Worm (Caenorhabditis elegans) whole organism, L1 larva: ENCODE measurements around the gene ptr-16.

Source experiments
- C16A3.4 ChIP-seq: fragments of 150-350 bp; optimal IDR thresholded peaks from 2 replicates; lab custom pipeline; 2014; ENCODE audit warnings: missing biosample characterization, missing genetic modification characterization
- F16B12.6 ChIP-seq: fragments of 150-350 bp; optimal IDR thresholded peaks from 2 replicates; lab custom pipeline; 2014; ENCODE audit warnings: missing biosample characterization, missing genetic modification characterization
- Y116A8C.19 ChIP-seq: sonication (generic microtip); optimal IDR thresholded peaks from 2 replicates; lab custom pipeline; 2016; ENCODE audit warnings: missing compliant biosample characterization, missing genetic modification characterization, borderline replicate concordance
- aly-2 ChIP-seq: fragments of 150-350 bp; optimal IDR thresholded peaks from 2 replicates; lab custom pipeline; 2014; ENCODE audit warnings: missing biosample characterization, missing genetic modification characterization
- blmp-1 ChIP-seq: fragments of 150-350 bp; optimal IDR thresholded peaks from 2 replicates; lab custom pipeline; 2014; ENCODE audit warnings: missing biosample characterization, missing genetic modification characterization
- ceh-8 ChIP-seq: fragments of 200-800 bp; sonication (Bioruptor generic); optimal IDR thresholded peaks from 2 replicates; lab custom pipeline; 2018; ENCODE audit warnings: mild to moderate bottlenecking, missing genetic modification characterization, moderate library complexity, missing compliant biosample characterization
- ceh-82 ChIP-seq, 3 experiments: fragments of 150-350 bp in 1 of 3; sonication (generic microtip) in 2 of 3; optimal IDR thresholded peaks; 2 replicates each; lab custom pipeline; 2014 to 2017; ENCODE audit warnings: missing biosample characterization in 3 of 3, missing genetic modification characterization in 3 of 3
- ceh-88 ChIP-seq: fragments of 200-800 bp; sonication (Bioruptor generic); IDR thresholded peaks from 2 replicates; pipeline ENCODE4 v1.3.6; 2022; ENCODE audit warnings: missing genetic modification characterization, missing compliant biosample characterization
- ceh-90 ChIP-seq: sonication (generic microtip); optimal IDR thresholded peaks from 2 replicates; lab custom pipeline; 2016; ENCODE audit warnings: missing genetic modification characterization, missing compliant biosample characterization
- ces-1 ChIP-seq: fragments of 150-350 bp; optimal IDR thresholded peaks from 2 replicates; lab custom pipeline; 2014; ENCODE audit warnings: missing biosample characterization, missing genetic modification reagents, missing genetic modification characterization
- dsc-1 ChIP-seq: sonication (generic microtip); optimal IDR thresholded peaks from 2 replicates; lab custom pipeline; 2016; ENCODE audit warnings: mild to moderate bottlenecking, missing genetic modification characterization, missing compliant biosample characterization
- efl-1 ChIP-seq, 4 experiments: fragments of 150-350 bp; optimal IDR thresholded peaks in 3 of 4; peaks in 1 of 4; 1 replicate in 1 of 4; 2 replicates in 3 of 4; lab custom pipeline; 2014; ENCODE audit warnings: missing biosample characterization in 2 of 4, missing genetic modification characterization in 2 of 4, missing genetic modification reagents in 2 of 4
- elt-2 ChIP-seq: sonication (generic microtip); optimal IDR thresholded peaks from 2 replicates; lab custom pipeline; 2016; ENCODE audit warnings: missing genetic modification characterization, mild to moderate bottlenecking, inconsistent platforms, missing compliant biosample characterization, missing genetic modification reagents
- elt-3 ChIP-seq, 6 experiments: fragments of 150-350 bp in 1 of 6; sonication (generic microtip); optimal IDR thresholded peaks; 2 replicates each; lab custom pipeline; 2017 to 2018; ENCODE audit warnings: missing biosample characterization in 6 of 6, missing genetic modification characterization in 6 of 6, inconsistent platforms in 1 of 6
- fkh-10 ChIP-seq: sonication (generic microtip); optimal IDR thresholded peaks from 2 replicates; lab custom pipeline; 2017; ENCODE audit warnings: missing biosample characterization, missing genetic modification reagents, missing genetic modification characterization
- jun-1 ChIP-seq: fragments of 150-350 bp; optimal IDR thresholded peaks from 2 replicates; lab custom pipeline; 2014; ENCODE audit warnings: missing biosample characterization, missing genetic modification reagents, missing genetic modification characterization
- lin-14 ChIP-seq: fragments of 200-800 bp; sonication (Bioruptor generic); optimal IDR thresholded peaks from 2 replicates; lab custom pipeline; 2018; ENCODE audit warnings: mild to moderate bottlenecking, missing genetic modification characterization, moderate library complexity, missing compliant biosample characterization
- lin-15B ChIP-seq: fragments of 150-350 bp; sonication (generic microtip); optimal IDR thresholded peaks from 3 replicates; lab custom pipeline; 2014; ENCODE audit warnings: missing biosample characterization, missing genetic modification characterization
- lin-35 ChIP-seq, 2 experiments: fragments of 150-350 bp; optimal IDR thresholded peaks; 2 replicates each; lab custom pipeline; 2014; ENCODE audit warnings: missing biosample characterization in 2 of 2, missing genetic modification characterization in 2 of 2, missing genetic modification reagents in 2 of 2
- lin-39 ChIP-seq: fragments of 150-350 bp; optimal IDR thresholded peaks from 2 replicates; lab custom pipeline; 2014; ENCODE audit warnings: missing biosample characterization, missing genetic modification reagents, missing genetic modification characterization
- mef-2 ChIP-seq: fragments of 150-350 bp; optimal IDR thresholded peaks from 2 replicates; lab custom pipeline; 2014; ENCODE audit warnings: missing biosample characterization, missing genetic modification characterization
- mep-1 ChIP-seq: fragments of 150-350 bp; optimal IDR thresholded peaks from 2 replicates; lab custom pipeline; 2014; ENCODE audit warnings: missing biosample characterization, missing genetic modification characterization
- nhr-11 ChIP-seq: fragments of 150-350 bp; optimal IDR thresholded peaks from 2 replicates; lab custom pipeline; 2014; ENCODE audit warnings: missing biosample characterization, missing genetic modification characterization
- nhr-12 ChIP-seq: sonication (generic microtip); optimal IDR thresholded peaks from 2 replicates; lab custom pipeline; 2017; ENCODE audit warnings: missing biosample characterization, missing genetic modification characterization
- nhr-76 ChIP-seq: sonication (generic microtip); optimal IDR thresholded peaks from 2 replicates; lab custom pipeline; 2017; ENCODE audit warnings: missing biosample characterization, missing genetic modification characterization
- nhr-77 ChIP-seq: fragments of 150-350 bp; optimal IDR thresholded peaks from 2 replicates; lab custom pipeline; 2014; ENCODE audit warnings: missing biosample characterization, missing genetic modification characterization
- pag-3 ChIP-seq: sonication (generic microtip); optimal IDR thresholded peaks from 2 replicates; lab custom pipeline; 2017; ENCODE audit warnings: missing genetic modification characterization, mild to moderate bottlenecking, missing compliant biosample characterization, antibody characterized with exemption, borderline replicate concordance; ENCODE audit not compliant: insufficient read depth
- pax-3 ChIP-seq: fragments of 200-800 bp; sonication (Bioruptor generic); optimal IDR thresholded peaks from 2 replicates; lab custom pipeline; 2018; ENCODE audit warnings: mild to moderate bottlenecking, missing genetic modification characterization, moderate library complexity, missing compliant biosample characterization
- rnt-1 ChIP-seq: sonication (generic microtip); optimal IDR thresholded peaks from 2 replicates; lab custom pipeline; 2016; ENCODE audit warnings: mild to moderate bottlenecking, missing genetic modification characterization, moderate library complexity, missing compliant biosample characterization
- skn-1 ChIP-seq: fragments of 150-350 bp; optimal IDR thresholded peaks from 2 replicates; lab custom pipeline; 2014; ENCODE audit warnings: missing biosample characterization, missing genetic modification characterization
- snpc-4 ChIP-seq: fragments of 150-350 bp; optimal IDR thresholded peaks from 2 replicates; lab custom pipeline; 2014; ENCODE audit warnings: missing biosample characterization, missing genetic modification characterization
- snu-23 ChIP-seq: sonication (generic microtip); optimal IDR thresholded peaks from 2 replicates; lab custom pipeline; 2016; ENCODE audit warnings: missing genetic modification characterization, missing compliant biosample characterization
- sox-4 ChIP-seq: sonication (generic microtip); optimal IDR thresholded peaks from 2 replicates; lab custom pipeline; 2016; ENCODE audit warnings: missing genetic modification characterization, missing compliant biosample characterization
- sup-37 ChIP-seq: fragments of 200-800 bp; sonication (Bioruptor generic); optimal IDR thresholded peaks from 2 replicates; lab custom pipeline; 2018; ENCODE audit warnings: mild to moderate bottlenecking, missing genetic modification characterization, missing compliant biosample characterization
- tbx-2 ChIP-seq: sonication (generic microtip); optimal IDR thresholded peaks from 2 replicates; lab custom pipeline; 2016; ENCODE audit warnings: missing genetic modification characterization, missing compliant biosample characterization
- tlp-1 ChIP-seq: fragments of 150-350 bp; optimal IDR thresholded peaks from 2 replicates; lab custom pipeline; 2014; ENCODE audit warnings: missing biosample characterization, missing genetic modification characterization
- unc-130 ChIP-seq: fragments of 150-350 bp; optimal IDR thresholded peaks from 2 replicates; lab custom pipeline; 2017; ENCODE audit warnings: missing biosample characterization, missing genetic modification characterization, inconsistent platforms
- unc-86 ChIP-seq: sonication (generic microtip); optimal IDR thresholded peaks from 2 replicates; lab custom pipeline; 2016; ENCODE audit warnings: missing genetic modification characterization, missing compliant biosample characterization
- unc-98 ChIP-seq: fragments of 200-800 bp; sonication (Bioruptor generic); IDR thresholded peaks from 2 replicates; pipeline ENCODE4 v1.3.6; 2022; ENCODE audit warnings: missing genetic modification characterization, missing compliant biosample characterization
- vab-15 ChIP-seq: sonication (generic microtip); optimal IDR thresholded peaks from 2 replicates; lab custom pipeline; 2017; ENCODE audit warnings: missing genotype, mild to moderate bottlenecking, missing genetic modification characterization, missing compliant biosample characterization
- zag-1 ChIP-seq: fragments of 150-350 bp; optimal IDR thresholded peaks from 2 replicates; lab custom pipeline; 2014; ENCODE audit warnings: missing biosample characterization, missing genetic modification characterization
- ztf-11 ChIP-seq, 2 experiments: sonication (generic microtip); optimal IDR thresholded peaks; 2 replicates each; lab custom pipeline; 2016 to 2017; ENCODE audit warnings: missing genetic modification characterization in 2 of 2, missing biosample characterization in 1 of 2, missing compliant biosample characterization in 1 of 2

Gene ptr-16

DNA sequence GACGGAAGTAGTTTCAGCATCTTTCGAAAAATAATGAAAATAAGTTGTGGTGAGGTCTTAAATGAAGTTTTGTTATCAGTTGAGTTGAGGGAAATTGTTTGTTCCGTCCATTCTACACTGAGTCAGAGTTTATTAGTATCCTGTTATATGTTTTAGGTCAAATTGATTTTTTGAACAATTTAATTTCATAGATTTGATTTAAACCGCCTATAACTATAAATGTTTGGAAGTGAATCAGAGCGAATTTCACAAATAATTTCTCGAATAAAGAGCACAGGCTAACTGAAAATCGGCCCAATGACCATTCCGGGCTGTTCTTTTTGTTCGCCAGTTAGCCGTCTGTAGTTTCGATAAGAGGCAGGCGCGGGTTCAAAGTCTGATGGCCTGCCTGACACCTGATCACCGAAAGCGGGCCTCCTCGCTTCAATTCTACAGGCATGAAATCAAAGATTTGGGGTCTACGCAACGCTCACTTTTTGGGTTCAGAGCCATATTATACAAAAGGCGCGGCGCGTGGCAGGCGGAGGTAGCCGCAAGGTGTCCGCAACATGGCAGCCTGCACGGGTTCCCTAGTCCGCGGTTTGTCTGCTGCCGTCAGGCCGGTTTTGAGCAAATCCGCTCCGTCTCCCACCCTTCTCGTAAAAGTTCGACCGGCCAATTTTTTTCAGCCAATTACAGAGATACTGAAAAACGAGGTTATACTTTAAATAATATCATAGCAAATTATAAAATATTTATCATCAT lies 33.5 kb upstream of the ptr-16 start, which contains the start of gene W07B8.4:
Gene W07B8.4 (minus strand): TSS at position 51 of the 744 bp plus-strand sequence.
- no peak for TF ChIP-seq ceh-82 (tag; optimal IDR thresholded peaks at IDR 0.05; lab: Kevin White, UChicago)
- TF ChIP-seq elt-3 (tag; optimal IDR thresholded peaks at IDR 0.05; lab: Kevin White, UChicago), result no peak
- TF ChIP-seq ceh-88 (GFP tag; lab: Robert Waterston, UW), result no peak
- TF ChIP-seq aly-2 (tag; lab: Kevin White, UChicago), result no peak
- no peak for TF ChIP-seq sox-4 (tag; lab: Kevin White, UChicago)
- TF ChIP-seq nhr-76 (tag; lab: Kevin White, UChicago), result no peak
- TF ChIP-seq nhr-12 (tag; lab: Kevin White, UChicago), result no peak
- no peak for TF ChIP-seq mep-1 (tag; lab: Kevin White, UChicago)
- TF ChIP-seq tlp-1, result no peak
- no peak for TF ChIP-seq skn-1 (tag; lab: Kevin White, UChicago)
- TF ChIP-seq nhr-11, result no peak
- TF ChIP-seq pag-3 (tag; lab: Kevin White, UChicago), result no peak
- no peak for TF ChIP-seq lin-39
- TF ChIP-seq jun-1 (tag; lab: Kevin White, UChicago), result no peak
- TF ChIP-seq, all 84 proteins: peak for 0

DNA sequence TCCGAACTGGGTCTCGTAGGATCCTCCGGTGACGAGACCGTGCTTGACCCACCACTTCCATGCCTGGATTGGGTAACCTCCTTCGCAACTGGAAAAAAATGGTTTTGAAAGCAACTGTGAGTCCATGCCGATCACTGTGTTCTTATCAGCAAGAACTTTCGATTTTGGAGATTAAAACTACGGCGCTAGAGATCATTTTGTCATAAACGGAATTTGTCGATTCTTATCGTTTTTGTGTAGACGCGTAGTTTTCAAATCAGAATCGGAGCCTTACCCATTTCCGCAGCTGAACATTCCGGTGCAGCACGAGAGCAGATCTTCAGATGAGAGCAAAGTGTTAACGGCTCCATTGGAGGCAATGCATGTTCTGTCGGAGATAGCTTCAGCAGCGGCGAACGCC lies 32.3 kb upstream of the ptr-16 start:
- TF ChIP-seq ceh-8 (GFP tag; lab: Kevin White, UChicago) (peak; percentile 3), efl-1 (optimal IDR thresholded peaks at IDR 0.05; lab: Kevin White, UChicago) (no peak), efl-1 (GFP tag; optimal IDR thresholded peaks at IDR 0.05 in 1 of 2; lab: Kevin White, UChicago) (peak in 1 of 2 experiments; percentile 91), nhr-12 (tag; lab: Kevin White, UChicago) (no peak), unc-130 (tag; lab: Kevin White, UChicago) (no peak), rnt-1 (no peak)

DNA sequence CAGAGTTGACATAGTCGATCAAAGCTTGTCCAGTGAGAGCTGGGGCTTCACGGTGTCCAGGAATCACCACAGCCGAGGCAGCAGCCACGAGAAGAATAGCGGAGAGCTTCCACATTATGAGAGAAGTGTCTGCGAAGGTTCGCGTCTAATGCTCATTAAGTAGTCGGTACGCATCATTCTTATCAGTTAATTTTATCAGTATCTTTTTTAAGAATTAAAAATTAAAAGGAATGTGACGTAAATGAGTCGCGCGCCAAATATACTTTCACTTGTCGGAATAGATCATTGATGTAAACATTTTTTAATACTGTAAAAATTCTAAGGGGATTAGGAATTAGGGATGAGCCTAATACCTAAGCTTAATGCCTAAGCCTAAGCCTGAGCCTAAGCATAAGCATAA lies 31.7 kb upstream of the ptr-16 start, which contains the start of gene cpr-5:
Gene cpr-5 (minus strand): TSS at position 197 of the 400 bp plus-strand sequence.
- TF ChIP-seq ceh-90, result no peak
- no peak for TF ChIP-seq F16B12.6 (tag; lab: Kevin White, UChicago)
- no peak for TF ChIP-seq ces-1 (GFP tag; lab: Kevin White, UChicago)
- TF ChIP-seq mef-2 (tag; lab: Kevin White, UChicago), result no peak
- peak; percentile 63 for TF ChIP-seq elt-2
- no peak for TF ChIP-seq ztf-11 (tag; optimal IDR thresholded peaks at IDR 0.05; lab: Kevin White, UChicago)

- TF ChIP-seq mef-2 (tag; lab: Kevin White, UChicago), result no peak
- no peak for TF ChIP-seq sup-37 (GFP tag; lab: Kevin White, UChicago)
- no peak for TF ChIP-seq ceh-8 (GFP tag; lab: Kevin White, UChicago)
Measured at ce11 chrV:1134302-1134701, 31.2 kb upstream of the ptr-16 start, which contains the start of gene cpr-8. Gene cpr-8, plus strand, starts transcription at chrV:1134602.

DNA sequence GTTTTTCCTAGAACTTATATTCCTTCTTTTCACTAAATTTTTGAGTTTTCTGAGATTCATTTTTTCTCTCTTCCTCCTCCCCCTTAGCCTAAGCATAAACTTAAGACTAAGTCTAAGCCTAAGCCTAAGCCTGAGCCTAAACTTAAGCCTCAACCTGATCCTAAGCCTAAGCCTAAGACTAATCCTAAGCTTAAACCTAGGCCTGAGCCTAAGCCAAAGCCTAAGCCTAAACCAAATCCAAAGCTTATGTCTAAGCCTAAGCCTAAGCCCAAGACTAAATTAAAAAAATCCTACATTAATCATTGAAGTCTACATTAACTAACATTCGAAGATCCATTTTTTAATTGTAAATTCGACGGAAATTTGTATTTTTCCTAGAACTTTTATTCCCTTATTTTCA lies 24.7 kb upstream of the ptr-16 start:
- no peak for TF ChIP-seq C16A3.4
- TF ChIP-seq ztf-11 (tag; optimal IDR thresholded peaks at IDR 0.05; lab: Kevin White, UChicago), result no peak
- no peak for TF ChIP-seq Y116A8C.19 (tag; lab: Kevin White, UChicago)
- no peak for TF ChIP-seq lin-15B (tag; lab: Kevin White, UChicago)
- no peak for TF ChIP-seq nhr-77 (tag; lab: Kevin White, UChicago)

DNA sequence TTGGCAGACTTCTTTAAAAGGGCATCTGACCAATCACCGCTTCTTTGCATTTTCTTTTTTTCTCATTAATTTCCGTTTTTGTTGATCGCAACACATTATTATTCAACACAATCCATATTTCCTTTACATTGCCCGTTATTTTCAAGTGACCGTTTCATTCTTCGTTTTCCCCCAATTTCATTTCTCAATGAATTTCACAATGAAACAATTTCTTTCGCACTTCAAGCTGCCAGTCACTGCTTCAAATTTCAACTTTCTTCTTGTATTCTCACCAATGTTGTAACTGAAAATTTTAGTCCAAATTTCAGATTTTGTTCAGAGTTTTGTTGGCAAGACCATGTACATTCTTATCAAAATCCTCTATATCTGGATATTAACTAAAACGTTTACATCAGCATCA lies 24.1 kb upstream of the ptr-16 start, which contains the start of gene cutl-22:
Gene cutl-22 (plus strand): TSS at position 301 of the 400 bp plus-strand sequence.
- TF ChIP-seq unc-86 (no peak), unc-98 (no peak), Y116A8C.19 (tag; lab: Kevin White, UChicago) (no peak), snpc-4 (no peak), nhr-11 (no peak), lin-35 (GFP tag; optimal IDR thresholded peaks at IDR 0.05; lab: Kevin White, UChicago) (no peak), fkh-10 (GFP tag; lab: Kevin White, UChicago) (no peak), dsc-1 (no peak), snu-23 (GFP tag; lab: Kevin White, UChicago) (no peak), zag-1 (tag; lab: Kevin White, UChicago) (no peak), tbx-2 (tag; lab: Kevin White, UChicago) (no peak), vab-15 (tag; lab: Kevin White, UChicago) (no peak), lin-14 (GFP tag; lab: Kevin White, UChicago) (no peak), pax-3 (tag; lab: Kevin White, UChicago) (no peak), nhr-77 (tag; lab: Kevin White, UChicago) (no peak), blmp-1 (tag; lab: Kevin White, UChicago) (no peak)
